Fruit fly (Drosophila melanogaster) whole organism, embryonic: Measurements from ENCODE around the gene fz3.
A peak's percentile ranks its signal among the peaks of the same experiment; 100 is the strongest.

ENCODE experiments used
- Adf1 ChIP-seq: fragments of 200-800 bp; sonication (Bioruptor generic); IDR thresholded peaks from 2 replicates; pipeline ENCODE4 v1.3.6; 2022; ENCODE audit warnings: missing biosample characterization, missing genetic modification characterization
- Asciz ChIP-seq: fragments of 200-800 bp; sonication (Bioruptor generic); optimal IDR thresholded peaks from 2 replicates; lab custom pipeline; 2017; ENCODE audit warnings: missing biosample characterization, mild to moderate bottlenecking, missing genetic modification characterization, missing genetic modification reagents
- Bteb2 ChIP-seq: fragments of 200-800 bp; sonication (Bioruptor generic); optimal IDR thresholded peaks from 2 replicates; lab custom pipeline; 2016; ENCODE audit warnings: missing biosample characterization, missing genetic modification characterization
- CG1024 ChIP-seq: fragments of 200-800 bp; sonication (Bioruptor generic); IDR thresholded peaks from 2 replicates; pipeline ENCODE4 v1.3.6; 2022; ENCODE audit warnings: missing biosample characterization, missing genetic modification characterization
- CG10979 ChIP-seq: fragments of 200-800 bp; sonication (Bioruptor generic); optimal IDR thresholded peaks from 2 replicates; lab custom pipeline; 2018; ENCODE audit warnings: missing biosample characterization, mild to moderate bottlenecking, missing genetic modification characterization, moderate library complexity
- CG11247 ChIP-seq: fragments of 200-800 bp; sonication (Bioruptor generic); IDR thresholded peaks from 2 replicates; pipeline ENCODE4 v1.3.6; 2022; ENCODE audit warnings: missing biosample characterization, missing genetic modification characterization
- CG11560 ChIP-seq: fragments of 200-800 bp; sonication (Bioruptor generic); IDR thresholded peaks from 3 replicates; pipeline ENCODE4 v1.3.6; 2022; ENCODE audit warnings: missing biosample characterization, missing genetic modification characterization
- CG13287 ChIP-seq: fragments of 200-800 bp; sonication (Bioruptor generic); IDR thresholded peaks from 2 replicates; pipeline ENCODE4 v1.3.6; 2022; ENCODE audit warnings: missing biosample characterization, missing genetic modification characterization; ENCODE audit not compliant: partially characterized antibody
- CG14710 ChIP-seq: fragments of 200-800 bp; sonication (Bioruptor generic); optimal IDR thresholded peaks from 3 replicates; lab custom pipeline; 2019; ENCODE audit warnings: missing biosample characterization, mild to moderate bottlenecking, missing genetic modification characterization, moderate library complexity
- CG17186 ChIP-seq: fragments of 200-800 bp; sonication (Bioruptor generic); optimal IDR thresholded peaks from 3 replicates; lab custom pipeline; 2017; ENCODE audit warnings: missing biosample characterization, missing genetic modification reagents, missing genetic modification characterization
- CG17802 ChIP-seq: fragments of 200-800 bp; sonication (Bioruptor generic); optimal IDR thresholded peaks from 2 replicates; lab custom pipeline; 2018; ENCODE audit warnings: missing biosample characterization, mild to moderate bottlenecking, missing genetic modification characterization, moderate library complexity
- CG18764 ChIP-seq: fragments of 200-800 bp; sonication (Bioruptor generic); optimal IDR thresholded peaks from 3 replicates; lab custom pipeline; 2016; ENCODE audit warnings: missing biosample characterization, missing genetic modification characterization
- CG2116 ChIP-seq: fragments of 200-800 bp; sonication (Bioruptor generic); optimal IDR thresholded peaks from 3 replicates; lab custom pipeline; 2018; ENCODE audit warnings: missing biosample characterization, mild to moderate bottlenecking, missing genetic modification characterization
- CG2889 ChIP-seq: fragments of 200-800 bp; sonication (Bioruptor generic); IDR thresholded peaks from 3 replicates; pipeline ENCODE4 v1.3.6; 2022; ENCODE audit warnings: missing biosample characterization, missing genetic modification characterization
- CG31224 ChIP-seq: fragments of 200-800 bp; sonication (Bioruptor generic); IDR thresholded peaks from 2 replicates; pipeline ENCODE4 v1.3.6; 2022; ENCODE audit warnings: missing biosample characterization, missing genetic modification characterization
- CG32532 ChIP-seq: fragments of 200-800 bp; sonication (Bioruptor generic); IDR thresholded peaks from 2 replicates; pipeline ENCODE4 v1.3.6; 2022; ENCODE audit warnings: missing biosample characterization, missing genetic modification characterization
- CG3726 ChIP-seq: fragments of 200-800 bp; sonication (Bioruptor generic); IDR thresholded peaks from 3 replicates; pipeline ENCODE4, ENCODE4 v1.3.6; 2022; ENCODE audit warnings: missing biosample characterization, missing genetic modification characterization
- CG4282 ChIP-seq: fragments of 200-800 bp; sonication (Bioruptor generic); optimal IDR thresholded peaks from 2 replicates; lab custom pipeline; 2016; ENCODE audit warnings: missing biosample characterization, missing genetic modification characterization
- CG6813 ChIP-seq: fragments of 200-800 bp; sonication (Bioruptor generic); optimal IDR thresholded peaks from 2 replicates; lab custom pipeline; 2017; ENCODE audit warnings: missing biosample characterization, missing genetic modification characterization, mild to moderate bottlenecking, moderate library complexity, missing genetic modification reagents
- Deaf1 ChIP-seq: fragments of 200-800 bp; optimal IDR thresholded peaks from 3 replicates; lab custom pipeline; 2019; ENCODE audit warnings: missing biosample characterization, mild to moderate bottlenecking, missing genetic modification characterization, moderate library complexity
- Dll ChIP-seq: fragments of 200-800 bp; sonication (Bioruptor generic); IDR thresholded peaks from 4 replicates; pipeline ENCODE4 v1.3.6; 2022; ENCODE audit warnings: missing biosample characterization, missing genetic modification characterization; ENCODE audit not compliant: partially characterized antibody
- E2f1 ChIP-seq: fragments of 200-800 bp; sonication (Bioruptor generic); IDR thresholded peaks from 2 replicates; pipeline ENCODE4 v1.3.6; 2022; ENCODE audit warnings: missing biosample characterization, missing genetic modification characterization
- E2f2 ChIP-seq: fragments of 200-800 bp; sonication (Bioruptor generic); IDR thresholded peaks from 2 replicates; pipeline ENCODE4 v1.3.6; 2022; ENCODE audit warnings: missing biosample characterization, missing genetic modification characterization
- Ets97D ChIP-seq: fragments of 200-800 bp; sonication (Bioruptor generic); optimal IDR thresholded peaks from 3 replicates; lab custom pipeline; 2016; ENCODE audit warnings: missing biosample characterization, missing genetic modification characterization
- Fer2 ChIP-seq: fragments of 200-800 bp; sonication (Bioruptor generic); optimal IDR thresholded peaks from 2 replicates; lab custom pipeline; 2018; ENCODE audit warnings: missing biosample characterization, mild to moderate bottlenecking, missing genetic modification characterization, moderate library complexity
- HmgZ ChIP-seq: fragments of 200-800 bp; sonication (Bioruptor generic); optimal IDR thresholded peaks from 2 replicates; lab custom pipeline; 2018; ENCODE audit warnings: missing biosample characterization, mild to moderate bottlenecking, missing genetic modification characterization
- MBD-R2 ChIP-seq: fragments of 200-800 bp; sonication (Bioruptor generic); IDR thresholded peaks from 2 replicates; pipeline ENCODE4 v1.3.6; 2022; ENCODE audit warnings: missing biosample characterization, missing genetic modification characterization
- Myb ChIP-seq: fragments of 200-800 bp; sonication (Bioruptor generic); optimal IDR thresholded peaks from 2 replicates; lab custom pipeline; 2016; ENCODE audit warnings: missing biosample characterization, missing genetic modification characterization
- Sin3A ChIP-seq: fragments of >200 bp; optimal IDR thresholded peaks from 2 replicates; lab custom pipeline; 2018
- Spps ChIP-seq: fragments of 200-800 bp; sonication (Bioruptor generic); optimal IDR thresholded peaks from 2 replicates; lab custom pipeline; 2018; ENCODE audit warnings: missing biosample characterization, mild to moderate bottlenecking, missing genetic modification characterization
- Ssrp ChIP-seq: fragments of 200-800 bp; sonication (Bioruptor generic); optimal IDR thresholded peaks from 2 replicates; lab custom pipeline; 2018; ENCODE audit warnings: missing biosample characterization, mild to moderate bottlenecking, missing genetic modification characterization, moderate library complexity
- amos ChIP-seq: fragments of 200-800 bp; sonication (Bioruptor generic); IDR thresholded peaks from 2 replicates; pipeline ENCODE4 v1.3.6; 2022; ENCODE audit warnings: missing biosample characterization, missing genetic modification characterization; ENCODE audit not compliant: partially characterized antibody
- dpn ChIP-seq, 2 experiments: fragments of 200-800 bp; sonication (Bioruptor generic); optimal IDR thresholded peaks; 3 replicates each; lab custom pipeline; 2016; ENCODE audit warnings: missing biosample characterization in 2 of 2, missing genetic modification characterization in 2 of 2
- fd3F ChIP-seq: fragments of 200-800 bp; sonication (Bioruptor generic); optimal IDR thresholded peaks from 2 replicates; lab custom pipeline; 2018; ENCODE audit warnings: missing biosample characterization, mild to moderate bottlenecking, missing genetic modification characterization, moderate library complexity
- fd64A ChIP-seq: fragments of 200-800 bp; sonication (Bioruptor generic); optimal IDR thresholded peaks from 3 replicates; lab custom pipeline; 2018; ENCODE audit warnings: missing biosample characterization, mild to moderate bottlenecking, missing genetic modification characterization
- fu2 ChIP-seq: fragments of 200-800 bp; sonication (Bioruptor generic); optimal IDR thresholded peaks from 2 replicates; lab custom pipeline; 2016; ENCODE audit warnings: missing biosample characterization, missing genetic modification characterization
- gfzf ChIP-seq: fragments of 200-800 bp; sonication (Bioruptor generic); optimal IDR thresholded peaks from 2 replicates; lab custom pipeline; 2016; ENCODE audit warnings: missing biosample characterization, mild to moderate bottlenecking, missing genetic modification characterization, moderate library complexity
- hbn ChIP-seq: fragments of 200-800 bp; sonication (Bioruptor generic); IDR thresholded peaks from 2 replicates; pipeline ENCODE4 v1.3.6; 2022; ENCODE audit warnings: missing biosample characterization, missing genetic modification characterization; ENCODE audit not compliant: partially characterized antibody
- klu ChIP-seq: fragments of 200-800 bp; sonication (Bioruptor generic); IDR thresholded peaks from 2 replicates; pipeline ENCODE4 v1.3.6; 2022; ENCODE audit warnings: missing biosample characterization, missing genetic modification characterization
- knrl ChIP-seq: fragments of 200-800 bp; sonication (Bioruptor generic); IDR thresholded peaks from 3 replicates; pipeline ENCODE4 v1.3.6; 2022; ENCODE audit warnings: missing biosample characterization, missing genetic modification characterization; ENCODE audit not compliant: partially characterized antibody
- mam ChIP-seq: fragments of 200-800 bp; sonication (Bioruptor generic); optimal IDR thresholded peaks from 3 replicates; lab custom pipeline; 2016; ENCODE audit warnings: missing biosample characterization, missing genetic modification characterization
- nom ChIP-seq: fragments of 200-800 bp; sonication (Bioruptor generic); optimal IDR thresholded peaks from 2 replicates; lab custom pipeline; 2017; ENCODE audit warnings: missing biosample characterization, missing genetic modification characterization, mild to moderate bottlenecking, moderate library complexity, missing genetic modification reagents
- row ChIP-seq: fragments of 200-800 bp; sonication (Bioruptor generic); IDR thresholded peaks from 3 replicates; pipeline ENCODE4 v1.3.6; 2022; ENCODE audit warnings: missing biosample characterization, missing genetic modification characterization
- scrt ChIP-seq: fragments of 200-800 bp; sonication (Bioruptor generic); optimal IDR thresholded peaks from 2 replicates; lab custom pipeline; 2018; ENCODE audit warnings: missing biosample characterization, mild to moderate bottlenecking, missing genetic modification characterization, moderate library complexity
- sna ChIP-seq: fragments of 200-800 bp; sonication (Bioruptor generic); IDR thresholded peaks from 2 replicates; pipeline ENCODE4 v1.3.6; 2022; ENCODE audit warnings: missing biosample characterization, missing genetic modification characterization; ENCODE audit not compliant: partially characterized antibody
- stwl ChIP-seq: fragments of 200-800 bp; sonication (Bioruptor generic); optimal IDR thresholded peaks from 3 replicates; lab custom pipeline; 2018; ENCODE audit warnings: missing biosample characterization, mild to moderate bottlenecking, missing genetic modification characterization, moderate library complexity
- tna ChIP-seq: fragments of 200-800 bp; sonication (Bioruptor generic); IDR thresholded peaks from 2 replicates; pipeline ENCODE4 v1.3.6; 2022; ENCODE audit warnings: missing biosample characterization, missing genetic modification characterization; ENCODE audit not compliant: partially characterized antibody
- unc-4 ChIP-seq: fragments of 200-800 bp; sonication (Bioruptor generic); IDR thresholded peaks from 2 replicates; pipeline ENCODE4 v1.3.6; 2022; ENCODE audit warnings: missing biosample characterization, missing genetic modification characterization; ENCODE audit not compliant: partially characterized antibody
- vfl ChIP-seq: fragments of 200-800 bp; sonication (Bioruptor generic); optimal IDR thresholded peaks from 2 replicates; lab custom pipeline; 2016; ENCODE audit warnings: missing biosample characterization, missing genetic modification characterization
- vnd ChIP-seq: fragments of 200-800 bp; sonication (Bioruptor generic); IDR thresholded peaks from 3 replicates; pipeline ENCODE4 v1.3.6; 2022; ENCODE audit warnings: missing biosample characterization, missing genetic modification characterization; ENCODE audit not compliant: partially characterized antibody

fz3 gene

DNA sequence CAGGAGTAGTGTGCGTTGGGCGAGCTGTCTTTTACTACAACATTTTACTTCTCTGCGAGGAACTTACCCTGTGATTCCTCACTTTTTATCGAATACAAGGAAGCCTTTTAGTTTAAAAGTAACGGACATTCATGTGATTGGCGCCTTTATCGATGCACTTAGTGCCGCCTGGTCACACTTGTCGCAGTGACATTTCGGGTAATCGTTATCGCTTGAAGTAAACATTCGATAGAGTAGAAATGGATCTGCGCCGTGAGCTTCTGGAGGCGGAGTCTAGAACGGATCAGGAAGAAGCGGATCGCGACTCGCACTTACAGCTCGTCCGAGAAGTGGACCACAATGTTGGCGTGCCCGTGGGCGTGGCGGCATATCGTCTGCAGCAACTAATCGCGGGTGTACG lies 23.2 kb downstream of the fz3 start, which contains the start of gene CG16989 (continued):
- no peak for TF ChIP-seq Ssrp (tag; lab: Kevin White, UChicago)
- no peak for TF ChIP-seq Fer2
- 0 out of 2 replicates have a peak, but pooled peaks have one; percentile 34 for TF ChIP-seq tna (GFP tag; lab: Robert Waterston, UW)
- TF ChIP-seq CG31224 (GFP tag; lab: Robert Waterston, UW) = no peak
- TF ChIP-seq CG11247 = no peak
- peak; percentile 22; the same call in 1 of the 2 replicates for TF ChIP-seq hbn (GFP tag; lab: Robert Waterston, UW)
- peak; percentile 63; the same call in 1 of the 2 replicates for TF ChIP-seq MBD-R2 (GFP tag; lab: Robert Waterston, UW)
- no peak for TF ChIP-seq CG1024 (GFP tag; lab: Robert Waterston, UW)
- TF ChIP-seq E2f1 = peak; percentile 92
- no peak for TF ChIP-seq CG32532 (GFP tag; lab: Robert Waterston, UW)
- no peak for TF ChIP-seq Bteb2 (GFP tag; lab: Kevin White, UChicago)
- TF ChIP-seq Myb (GFP tag; lab: Kevin White, UChicago) = peak; percentile 98
- TF ChIP-seq fu2 (GFP tag; lab: Kevin White, UChicago) = no peak
- TF ChIP-seq unc-4 (GFP tag; lab: Robert Waterston, UW) = peak; percentile 51
- 0 out of 3 replicates have a peak, but pooled peaks have one; percentile 11 for TF ChIP-seq row (GFP tag; lab: Robert Waterston, UW)
- TF ChIP-seq E2f2 = peak; percentile 88
- TF ChIP-seq mam (GFP tag; lab: Kevin White, UChicago) = no peak
- TF ChIP-seq scrt (GFP tag; lab: Kevin White, UChicago) = peak; percentile 65
- TF ChIP-seq CG13287 = peak; percentile 60
- TF ChIP-seq stwl (tag; lab: Kevin White, UChicago) = peak; percentile 68
- no peak for TF ChIP-seq CG10979 (tag; lab: Kevin White, UChicago)
- TF ChIP-seq Sin3A (lab: Kevin White, UChicago) = peak; percentile 26
- TF ChIP-seq CG18764 = no peak
- peak; percentile 39 for TF ChIP-seq Ets97D
- no peak for TF ChIP-seq fd64A
- peak; percentile 45; the same call in 1 of the 2 replicates for TF ChIP-seq amos (GFP tag; lab: Robert Waterston, UW)
- TF ChIP-seq Asciz (GFP tag; lab: Kevin White, UChicago) = no peak
- no peak for TF ChIP-seq Deaf1 (tag; lab: Kevin White, UChicago)
- no peak for TF ChIP-seq CG2889 (GFP tag; lab: Robert Waterston, UW)
- no peak for TF ChIP-seq vfl (GFP tag; lab: Kevin White, UChicago)
- no peak for TF ChIP-seq Adf1
- no peak for TF ChIP-seq klu (GFP tag; lab: Robert Waterston, UW)
- TF ChIP-seq fd3F (GFP tag; lab: Kevin White, UChicago) = no peak
- no peak for TF ChIP-seq Spps (tag; lab: Kevin White, UChicago)
- no peak for TF ChIP-seq CG17802 (tag; lab: Kevin White, UChicago)
- TF ChIP-seq CG2116 (GFP tag; lab: Kevin White, UChicago) = peak; percentile 83
- TF ChIP-seq gfzf (GFP tag; lab: Kevin White, UChicago) = peak; percentile 65
- no peak for TF ChIP-seq CG4282
- no peak for TF ChIP-seq CG6813 (GFP tag; lab: Kevin White, UChicago)
- TF ChIP-seq CG14710 = peak; percentile 31
- TF ChIP-seq CG11560 (tag; lab: Robert Waterston, UW) = peak; percentile 95
- TF ChIP-seq CG3726 = no peak
- no peak for TF ChIP-seq dpn (GFP tag; optimal IDR thresholded peaks at IDR 0.05; lab: Kevin White, UChicago)
- peak; percentile 49 for TF ChIP-seq CG17186 (GFP tag; lab: Kevin White, UChicago)
- TF ChIP-seq sna (GFP tag; lab: Robert Waterston, UW) = peak; percentile 38; the same call in 1 of the 2 replicates
- no peak for TF ChIP-seq nom
- peak; percentile 53; the same call in 2 of the 4 replicates for TF ChIP-seq Dll (GFP tag; lab: Robert Waterston, UW)
- peak; percentile 35 for TF ChIP-seq HmgZ (tag; lab: Kevin White, UChicago)
- TF ChIP-seq vnd (GFP tag; lab: Robert Waterston, UW) = peak; percentile 40; the same call in 1 of the 3 replicates
- peak; percentile 33; the same call in 1 of the 3 replicates for TF ChIP-seq knrl
